Fruit fly (Drosophila melanogaster) whole organism, embryonic: ENCODE results near the gene CG15643.

Source experiments
- Awh ChIP-seq: fragments of 200-800 bp; sonication (Bioruptor generic); IDR thresholded peaks from 2 replicates; pipeline ENCODE4, ENCODE4 v1.3.6; 2022; ENCODE audit warnings: missing biosample characterization, missing genetic modification characterization
- Bgb ChIP-seq: fragments of 200-800 bp; sonication (Bioruptor generic); IDR thresholded peaks from 2 replicates; pipeline ENCODE4 v1.3.6; 2022; ENCODE audit warnings: missing biosample characterization, missing genetic modification characterization; ENCODE audit not compliant: partially characterized antibody
- CG10209 ChIP-seq: fragments of 200-800 bp; sonication (Bioruptor generic); optimal IDR thresholded peaks from 3 replicates; lab custom pipeline; 2017; ENCODE audit warnings: missing biosample characterization, mild to moderate bottlenecking, missing genetic modification characterization, missing genetic modification reagents
- CG11093 ChIP-seq: fragments of 200-800 bp; sonication (Bioruptor generic); IDR thresholded peaks from 3 replicates; pipeline ENCODE4 v1.3.6; 2022; ENCODE audit warnings: missing biosample characterization, missing genetic modification characterization
- CG11695 ChIP-seq: fragments of 200-800 bp; sonication (Bioruptor generic); IDR thresholded peaks from 3 replicates; pipeline ENCODE4 v1.3.6; 2022; ENCODE audit warnings: missing biosample characterization, missing genetic modification characterization
- CG14441 ChIP-seq: fragments of 200-800 bp; sonication (Bioruptor generic); IDR thresholded peaks from 2 replicates; pipeline ENCODE4 v1.3.6; 2022; ENCODE audit warnings: missing biosample characterization, missing genetic modification characterization
- CG15696 ChIP-seq: fragments of 200-800 bp; sonication (Bioruptor generic); optimal IDR thresholded peaks from 2 replicates; lab custom pipeline; 2019; ENCODE audit warnings: missing biosample characterization, mild to moderate bottlenecking, missing genetic modification characterization, moderate library complexity
- CG17385 ChIP-seq: fragments of 200-800 bp; sonication (Bioruptor generic); optimal IDR thresholded peaks from 3 replicates; lab custom pipeline; 2018; ENCODE audit warnings: missing biosample characterization, mild to moderate bottlenecking, missing genetic modification characterization
- CG1832 ChIP-seq: fragments of 200-800 bp; sonication (Bioruptor generic); optimal IDR thresholded peaks from 2 replicates; lab custom pipeline; 2017; ENCODE audit warnings: missing biosample characterization, mild to moderate bottlenecking, missing genetic modification characterization, inconsistent platforms
- CG18476 ChIP-seq: fragments of 200-800 bp; sonication (Bioruptor generic); optimal IDR thresholded peaks from 2 replicates; lab custom pipeline; 2016; ENCODE audit warnings: missing biosample characterization, mild to moderate bottlenecking, missing genetic modification characterization
- CG2712 ChIP-seq: fragments of 200-800 bp; optimal IDR thresholded peaks from 3 replicates; lab custom pipeline; 2019; ENCODE audit warnings: missing biosample characterization, mild to moderate bottlenecking, missing genetic modification characterization, moderate library complexity
- CG30020 ChIP-seq: fragments of 200-800 bp; optimal IDR thresholded peaks from 2 replicates; lab custom pipeline; 2019; ENCODE audit warnings: missing biosample characterization, mild to moderate bottlenecking, missing genetic modification characterization, moderate library complexity
- CG32532 ChIP-seq: fragments of 200-800 bp; sonication (Bioruptor generic); IDR thresholded peaks from 2 replicates; pipeline ENCODE4 v1.3.6; 2022; ENCODE audit warnings: missing biosample characterization, missing genetic modification characterization
- CG32772 ChIP-seq: fragments of 200-800 bp; sonication (Bioruptor generic); IDR thresholded peaks from 2 replicates; pipeline ENCODE4 v1.3.6; 2022; ENCODE audit warnings: missing biosample characterization, missing genetic modification characterization
- CG6272 ChIP-seq: fragments of 200-800 bp; sonication (Bioruptor generic); IDR thresholded peaks from 2 replicates; pipeline ENCODE4 v1.3.6; 2022; ENCODE audit warnings: missing biosample characterization, missing genetic modification characterization
- CG6654 ChIP-seq: fragments of 200-800 bp; sonication (Bioruptor generic); optimal IDR thresholded peaks from 2 replicates; lab custom pipeline; 2017; ENCODE audit warnings: missing biosample characterization, mild to moderate bottlenecking, missing genetic modification characterization
- CG7271 ChIP-seq: fragments of 200-800 bp; sonication (Bioruptor generic); optimal IDR thresholded peaks from 2 replicates; lab custom pipeline; 2018; ENCODE audit warnings: missing biosample characterization, mild to moderate bottlenecking, missing genetic modification characterization, moderate library complexity
- CG7786 ChIP-seq: fragments of 200-800 bp; sonication (Bioruptor generic); optimal IDR thresholded peaks from 2 replicates; lab custom pipeline; 2016; ENCODE audit warnings: missing biosample characterization, missing genetic modification characterization
- CG7928 ChIP-seq: fragments of 200-800 bp; sonication (Bioruptor generic); optimal IDR thresholded peaks from 2 replicates; lab custom pipeline; 2017; ENCODE audit warnings: missing biosample characterization, mild to moderate bottlenecking, missing genetic modification characterization
- CG8388 ChIP-seq: fragments of 200-800 bp; sonication (Bioruptor generic); optimal IDR thresholded peaks from 2 replicates; lab custom pipeline; 2019; ENCODE audit warnings: missing biosample characterization, mild to moderate bottlenecking, missing genetic modification characterization, moderate library complexity
- CG9817 ChIP-seq: fragments of 200-800 bp; sonication (Bioruptor generic); optimal IDR thresholded peaks from 2 replicates; lab custom pipeline; 2018; ENCODE audit warnings: missing biosample characterization, mild to moderate bottlenecking, missing genetic modification characterization, moderate library complexity
- CG9932 ChIP-seq: fragments of 200-800 bp; sonication (Bioruptor generic); IDR thresholded peaks from 2 replicates; pipeline ENCODE4 v1.3.6; 2022; ENCODE audit warnings: missing biosample characterization, missing genetic modification characterization
- CTCF ChIP-seq: fragments of 200-800 bp; sonication (Bioruptor generic); optimal IDR thresholded peaks from 2 replicates; lab custom pipeline; 2017; ENCODE audit warnings: missing biosample characterization, mild to moderate bottlenecking, missing genetic modification characterization, moderate library complexity
- E2f1 ChIP-seq: fragments of 200-800 bp; sonication (Bioruptor generic); IDR thresholded peaks from 2 replicates; pipeline ENCODE4 v1.3.6; 2022; ENCODE audit warnings: missing biosample characterization, missing genetic modification characterization
- E2f2 ChIP-seq: fragments of 200-800 bp; sonication (Bioruptor generic); IDR thresholded peaks from 2 replicates; pipeline ENCODE4 v1.3.6; 2022; ENCODE audit warnings: missing biosample characterization, missing genetic modification characterization
- Elba2 ChIP-seq: fragments of 200-800 bp; sonication (Bioruptor generic); optimal IDR thresholded peaks from 3 replicates; lab custom pipeline; 2016; ENCODE audit warnings: missing biosample characterization, missing genetic modification characterization
- HLH3B ChIP-seq: fragments of 200-800 bp; sonication (Bioruptor generic); IDR thresholded peaks from 2 replicates; pipeline ENCODE4 v1.3.6; 2022; ENCODE audit warnings: missing biosample characterization, missing genetic modification characterization
- HLH4C ChIP-seq: fragments of 200-800 bp; sonication (Bioruptor generic); IDR thresholded peaks from 3 replicates; pipeline ENCODE4 v1.3.6; 2022; ENCODE audit warnings: missing biosample characterization, missing genetic modification characterization; ENCODE audit not compliant: partially characterized antibody
- HLHmδ ChIP-seq: fragments of 200-800 bp; sonication (Bioruptor generic); optimal IDR thresholded peaks from 2 replicates; lab custom pipeline; 2018; ENCODE audit warnings: missing biosample characterization, mild to moderate bottlenecking, missing genetic modification characterization, moderate library complexity
- HmgZ ChIP-seq: fragments of 200-800 bp; sonication (Bioruptor generic); optimal IDR thresholded peaks from 2 replicates; lab custom pipeline; 2018; ENCODE audit warnings: missing biosample characterization, mild to moderate bottlenecking, missing genetic modification characterization
- PHDP ChIP-seq: fragments of 200-800 bp; sonication (Bioruptor generic); optimal IDR thresholded peaks from 3 replicates; lab custom pipeline; 2018; ENCODE audit warnings: missing biosample characterization, mild to moderate bottlenecking, missing genetic modification characterization, moderate library complexity
- Stat92E ChIP-seq, 3 experiments: fragments of >200 bp in 2 of 3; fragments of 200-800 bp in 1 of 3; sonication (Bioruptor generic) in 1 of 3; optimal IDR thresholded peaks; 2 replicates each; lab custom pipeline; 2017 to 2019; ENCODE audit warnings: missing biosample characterization in 3 of 3, missing genetic modification characterization in 3 of 3, mild to moderate bottlenecking in 1 of 3, moderate library complexity in 1 of 3
- Trl ChIP-seq, 3 experiments: fragments of >200 bp in 2 of 3; fragments of 200-800 bp in 1 of 3; sonication (Bioruptor generic) in 1 of 3; optimal IDR thresholded peaks; 2 replicates in 1 of 3; 3 replicates in 2 of 3; lab custom pipeline; 2016 to 2017; ENCODE audit warnings: missing biosample characterization in 1 of 3, missing genetic modification characterization in 1 of 3
- al ChIP-seq: fragments of 200-800 bp; sonication (Bioruptor generic); IDR thresholded peaks from 2 replicates; pipeline ENCODE4 v1.3.6; 2022; ENCODE audit warnings: missing biosample characterization, missing genetic modification characterization
- az2 ChIP-seq: fragments of 200-800 bp; sonication (Bioruptor generic); optimal IDR thresholded peaks from 3 replicates; lab custom pipeline; 2016; ENCODE audit warnings: missing biosample characterization, missing genetic modification characterization
- dmrt11E ChIP-seq: fragments of 200-800 bp; sonication (Bioruptor generic); optimal IDR thresholded peaks from 3 replicates; lab custom pipeline; 2018; ENCODE audit warnings: missing biosample characterization, mild to moderate bottlenecking, missing genetic modification characterization, moderate library complexity
- dpn ChIP-seq, 2 experiments: fragments of 200-800 bp; sonication (Bioruptor generic); optimal IDR thresholded peaks; 3 replicates each; lab custom pipeline; 2016; ENCODE audit warnings: missing biosample characterization in 2 of 2, missing genetic modification characterization in 2 of 2
- lbe ChIP-seq: fragments of 200-800 bp; sonication (Bioruptor generic); optimal IDR thresholded peaks from 2 replicates; lab custom pipeline; 2016; ENCODE audit warnings: missing biosample characterization, mild to moderate bottlenecking, missing genetic modification characterization
- lmd ChIP-seq: fragments of 200-800 bp; sonication (Bioruptor generic); IDR thresholded peaks from 2 replicates; pipeline ENCODE4 v1.3.6; 2022; ENCODE audit warnings: missing biosample characterization, missing genetic modification characterization
- pan ChIP-seq, 4 experiments: fragments of >200 bp in 3 of 4; fragments of 200-800 bp in 1 of 4; sonication (Bioruptor generic) in 1 of 4; optimal IDR thresholded peaks in 3 of 4; IDR thresholded peaks in 1 of 4; 2 replicates each; pipeline versions ENCODE4 v1.3.6 to Lab custom; 2017 to 2022; ENCODE audit warnings: missing biosample characterization in 2 of 4, missing genetic modification characterization in 2 of 4, mixed read lengths in 1 of 4
- row ChIP-seq: fragments of 200-800 bp; sonication (Bioruptor generic); IDR thresholded peaks from 3 replicates; pipeline ENCODE4 v1.3.6; 2022; ENCODE audit warnings: missing biosample characterization, missing genetic modification characterization
- sr ChIP-seq: fragments of 200-800 bp; sonication (Bioruptor generic); IDR thresholded peaks from 3 replicates; pipeline ENCODE4 v1.3.6; 2022; ENCODE audit warnings: missing biosample characterization, missing genetic modification characterization
- ssp ChIP-seq: fragments of 200-800 bp; sonication (Bioruptor generic); IDR thresholded peaks from 2 replicates; pipeline ENCODE4 v1.3.6; 2022; ENCODE audit warnings: missing biosample characterization, missing genetic modification characterization
- stc ChIP-seq: fragments of 200-800 bp; sonication (Bioruptor generic); IDR thresholded peaks from 2 replicates; pipeline ENCODE4 v1.3.6; 2022; ENCODE audit warnings: missing biosample characterization, missing genetic modification characterization
- trh ChIP-seq: fragments of 200-800 bp; sonication (Bioruptor generic); optimal IDR thresholded peaks from 2 replicates; lab custom pipeline; 2016; ENCODE audit warnings: missing biosample characterization, missing genetic modification characterization
- twi ChIP-seq: fragments of 200-800 bp; optimal IDR thresholded peaks from 2 replicates; lab custom pipeline; 2019; ENCODE audit warnings: missing biosample characterization, mild to moderate bottlenecking, missing genetic modification characterization, moderate library complexity
- yki ChIP-seq: fragments of >200 bp; optimal IDR thresholded peaks from 3 replicates; lab custom pipeline; 2018

The CG15643 gene

dm6 chrX:15594230-15594857, 22.4 kb upstream of the CG15643 start (continued):
- TF ChIP-seq stc (GFP tag; lab: Robert Waterston, UW), result 0 out of 2 replicates have a peak, but pooled peaks have one; percentile 5
- TF ChIP-seq lmd (GFP tag; lab: Robert Waterston, UW), result peak; percentile 56; the same call in 1 of the 2 replicates
- peak; percentile 60 for TF ChIP-seq CG14441 (GFP tag; lab: Robert Waterston, UW)
- TF ChIP-seq CG17385 (GFP tag; lab: Kevin White, UChicago), result no peak
- peak; percentile 49 for TF ChIP-seq CG9817 (tag; lab: Kevin White, UChicago)
- TF ChIP-seq CG30020 (tag; lab: Kevin White, UChicago), result no peak
- peak; percentile 61 for TF ChIP-seq CG32772 (GFP tag; lab: Robert Waterston, UW)
- peak in 1 of 2 experiments; percentile 24 for TF ChIP-seq Trl (optimal IDR thresholded peaks at IDR 0.05; lab: Kevin White, UChicago)
- TF ChIP-seq Trl (GFP tag; optimal IDR thresholded peaks at IDR 0.05; lab: Kevin White, UChicago), result no peak
- TF ChIP-seq PHDP, result peak; percentile 23
- peak; percentile 41 for TF ChIP-seq CG2712 (tag; lab: Kevin White, UChicago)
- peak; percentile 4 for TF ChIP-seq lbe
- TF ChIP-seq CG6654, result no peak
- peak; percentile 51 for TF ChIP-seq twi
- 0 out of 2 replicates have a peak, but pooled peaks have one; percentile 15 for TF ChIP-seq ssp (GFP tag; lab: Robert Waterston, UW)
- TF ChIP-seq HmgZ, result peak; percentile 25
- TF ChIP-seq Bgb (GFP tag; lab: Robert Waterston, UW), result peak; percentile 71
- 0 out of 3 replicates have a peak, but pooled peaks have one; percentile 29 for TF ChIP-seq HLH4C
- peak; percentile 65 for TF ChIP-seq E2f1
- peak; percentile 69 for TF ChIP-seq E2f2
- TF ChIP-seq CG6272, result peak; percentile 13; the same call in 1 of the 2 replicates

- TF ChIP-seq yki (lab: Kevin White, UChicago) (peak; percentile 66), CG30020 (tag; lab: Kevin White, UChicago) (no peak), al (GFP tag; lab: Robert Waterston, UW) (no peak), HLH3B (GFP tag; lab: Robert Waterston, UW) (no peak), CG9932 (GFP tag; lab: Robert Waterston, UW) (no peak), CG15696 (tag; lab: Kevin White, UChicago) (peak; percentile 12), CG7271 (tag; lab: Kevin White, UChicago) (no peak), CG32772 (GFP tag; lab: Robert Waterston, UW) (no peak), CG11695 (GFP tag; lab: Robert Waterston, UW) (0 out of 3 replicates have a peak, but pooled peaks have one; percentile 29), HLHmδ (GFP tag; lab: Kevin White, UChicago) (peak; percentile 16), Awh (GFP tag; lab: Robert Waterston, UW) (no peak), CG7786 (GFP tag; lab: Kevin White, UChicago) (no peak), dpn (GFP tag; optimal IDR thresholded peaks at IDR 0.05; lab: Kevin White, UChicago) (no peak), CG7928 (GFP tag; lab: Kevin White, UChicago) (no peak), CG8388 (no peak), dmrt11E (tag; lab: Kevin White, UChicago) (no peak), Stat92E (GFP tag; optimal IDR thresholded peaks at IDR 0.05; lab: Kevin White, UChicago) (no peak), CG18476 (no peak), trh (GFP tag; lab: Kevin White, UChicago) (no peak), CG6272 (no peak), row (peak; percentile 80), pan (optimal IDR thresholded peaks at IDR 0.05; lab: Kevin White, UChicago) (no peak), pan (GFP tag; optimal IDR thresholded peaks at IDR 0.05 in 1 of 2, IDR thresholded peaks at IDR 0.05 in 1 of 2) (peak in 1 of 2 experiments; percentile 15), CG10209 (GFP tag; lab: Kevin White, UChicago) (no peak), CG1832 (peak; percentile 39), CTCF (GFP tag; lab: Kevin White, UChicago) (no peak), Elba2 (GFP tag; lab: Kevin White, UChicago) (peak; percentile 1), sr (no peak), az2 (GFP tag; lab: Kevin White, UChicago) (no peak), CG14441 (GFP tag; lab: Robert Waterston, UW) (no peak), CG32532 (GFP tag; lab: Robert Waterston, UW) (0 out of 2 replicates have a peak, but pooled peaks have one; percentile 10), CG11093 (no peak)
Measured at dm6 chrX:15593477-15594229, 21.7 kb upstream of the CG15643 start, which contains the start of gene Chsy. TSS of gene Chsy (minus strand) at chrX:15593534.
